Fruit fly (Drosophila melanogaster) whole organism, pupa: ENCODE data around the gene Spase25.
A peak's percentile ranks its signal among the peaks of the same experiment; 100 is the strongest.

Experiments
- CG10348 ChIP-seq: fragments of 200-800 bp; sonication (Bioruptor generic); IDR thresholded peaks from 2 replicates; pipeline ENCODE4 v1.3.6; 2022; ENCODE audit warnings: missing biosample characterization, missing genetic modification characterization
- CG12605 ChIP-seq: fragments of 200-800 bp; sonication (Bioruptor generic); IDR thresholded peaks from 2 replicates; pipeline ENCODE4 v1.3.6; 2022; ENCODE audit warnings: missing biosample characterization, missing genetic modification characterization
- CG13204 ChIP-seq: fragments of 200-800 bp; sonication (Bioruptor generic); optimal IDR thresholded peaks from 2 replicates; lab custom pipeline; 2018; ENCODE audit warnings: missing biosample characterization, mild to moderate bottlenecking, missing genetic modification characterization, moderate library complexity
- CG14655 ChIP-seq: fragments of 200-800 bp; sonication (Bioruptor generic); optimal IDR thresholded peaks from 3 replicates; lab custom pipeline; 2017; ENCODE audit warnings: mild to moderate bottlenecking, missing biosample characterization, missing genetic modification reagents, missing genetic modification characterization
- CG15710 ChIP-seq: fragments of 200-800 bp; sonication (Bioruptor generic); optimal IDR thresholded peaks from 2 replicates; lab custom pipeline; 2018; ENCODE audit warnings: missing biosample characterization, mild to moderate bottlenecking, missing genetic modification characterization, moderate library complexity
- CG17806 ChIP-seq: fragments of 200-800 bp; sonication (Bioruptor generic); optimal IDR thresholded peaks from 2 replicates; lab custom pipeline; 2018; ENCODE audit warnings: missing biosample characterization, mild to moderate bottlenecking, missing genetic modification characterization, moderate library complexity
- CG32121 ChIP-seq: fragments of 200-800 bp; sonication (Bioruptor generic); IDR thresholded peaks from 2 replicates; pipeline ENCODE4 v1.3.6; 2022; ENCODE audit warnings: missing biosample characterization, missing genetic modification characterization
- CG34367 ChIP-seq: fragments of 200-800 bp; sonication (Bioruptor generic); optimal IDR thresholded peaks from 2 replicates; lab custom pipeline; 2018; ENCODE audit warnings: missing biosample characterization, mild to moderate bottlenecking, missing genetic modification characterization
- CG4496 ChIP-seq: fragments of 200-800 bp; sonication (Bioruptor generic); IDR thresholded peaks from 3 replicates; pipeline ENCODE4 v1.3.6; 2022; ENCODE audit warnings: missing biosample characterization, missing genetic modification characterization
- CG8159 ChIP-seq: fragments of 200-800 bp; sonication (Bioruptor generic); optimal IDR thresholded peaks from 3 replicates; lab custom pipeline; 2018; ENCODE audit warnings: missing biosample characterization, mild to moderate bottlenecking, missing genetic modification characterization, moderate library complexity
- CG8301 ChIP-seq: fragments of 200-800 bp; sonication (Bioruptor generic); optimal IDR thresholded peaks from 2 replicates; lab custom pipeline; 2018; ENCODE audit warnings: missing biosample characterization, mild to moderate bottlenecking, missing genetic modification characterization
- CG9948 ChIP-seq: fragments of 200-800 bp; sonication (Bioruptor generic); optimal IDR thresholded peaks from 2 replicates; lab custom pipeline; 2018; ENCODE audit warnings: missing biosample characterization, mild to moderate bottlenecking, missing genetic modification characterization, moderate library complexity
- D1 ChIP-seq: fragments of 200-800 bp; sonication (Bioruptor generic); optimal IDR thresholded peaks from 2 replicates; lab custom pipeline; 2018; ENCODE audit warnings: missing biosample characterization, mild to moderate bottlenecking, missing genetic modification characterization, moderate library complexity
- EcR ChIP-seq: fragments of 200-800 bp; sonication (Bioruptor generic); optimal IDR thresholded peaks from 3 replicates; lab custom pipeline; 2019; ENCODE audit warnings: missing biosample characterization, missing genetic modification characterization, mild to moderate bottlenecking, moderate library complexity, missing genetic modification reagents
- Ets98B ChIP-seq: fragments of 200-800 bp; sonication (Bioruptor generic); IDR thresholded peaks from 2 replicates; pipeline ENCODE4 v1.3.6; 2022; ENCODE audit warnings: missing biosample characterization, missing genetic modification characterization
- Pif1A ChIP-seq: fragments of 200-800 bp; sonication (Bioruptor generic); optimal IDR thresholded peaks from 3 replicates; lab custom pipeline; 2016; ENCODE audit warnings: missing biosample characterization, missing genetic modification characterization
- Pif1B ChIP-seq: fragments of 200-800 bp; sonication (Bioruptor generic); optimal IDR thresholded peaks from 3 replicates; lab custom pipeline; 2016; ENCODE audit warnings: missing biosample characterization, missing genetic modification characterization
- Snoo ChIP-seq: fragments of 200-800 bp; sonication (Bioruptor generic); optimal IDR thresholded peaks from 3 replicates; lab custom pipeline; 2017; ENCODE audit warnings: missing biosample characterization, mild to moderate bottlenecking, missing genetic modification characterization, inconsistent platforms
- fd96Ca ChIP-seq: fragments of 200-800 bp; sonication (Bioruptor generic); IDR thresholded peaks from 3 replicates; pipeline ENCODE4 v1.3.6; 2022; ENCODE audit warnings: missing biosample characterization, missing genetic modification characterization
- gl ChIP-seq: fragments of 200-800 bp; sonication (Bioruptor generic); optimal IDR thresholded peaks from 2 replicates; lab custom pipeline; 2018; ENCODE audit warnings: missing biosample characterization, mild to moderate bottlenecking, missing genetic modification characterization
- rn ChIP-seq: fragments of 200-800 bp; sonication (Bioruptor generic); IDR thresholded peaks from 2 replicates; pipeline ENCODE4 v1.3.6; 2022; ENCODE audit warnings: missing biosample characterization, missing genetic modification characterization

Spase25 gene

dm6 chrX:11515550-11515949 lies 30.5 kb downstream of the Spase25 start:
- TF ChIP-seq Snoo (tag; lab: Kevin White, UChicago) = no peak
- TF ChIP-seq CG15710 (tag; lab: Kevin White, UChicago) = no peak
- no peak for TF ChIP-seq Pif1B (GFP tag; lab: Kevin White, UChicago)
- no peak for TF ChIP-seq CG34367
- TF ChIP-seq D1 (tag; lab: Kevin White, UChicago) = no peak
- no peak for TF ChIP-seq rn (GFP tag; lab: Robert Waterston, UW)
- no peak for TF ChIP-seq Ets98B
- no peak for TF ChIP-seq CG12605 (GFP tag; lab: Robert Waterston, UW)
- no peak for TF ChIP-seq Pif1A (GFP tag; lab: Kevin White, UChicago)
- TF ChIP-seq CG4496 = no peak
- TF ChIP-seq CG8301 = no peak
- no peak for TF ChIP-seq CG13204 (GFP tag; lab: Kevin White, UChicago)

- TF ChIP-seq Snoo (tag; lab: Kevin White, UChicago) = no peak
- no peak for TF ChIP-seq EcR (GFP tag; lab: Kevin White, UChicago)
- no peak for TF ChIP-seq CG32121 (GFP tag; lab: Robert Waterston, UW)
- TF ChIP-seq Pif1B (GFP tag; lab: Kevin White, UChicago) = no peak
- no peak for TF ChIP-seq CG9948 (tag; lab: Kevin White, UChicago)
- TF ChIP-seq D1 (tag; lab: Kevin White, UChicago) = no peak
- TF ChIP-seq CG13204 (GFP tag; lab: Kevin White, UChicago) = no peak
- TF ChIP-seq CG10348 = no peak
- no peak for TF ChIP-seq CG12605 (GFP tag; lab: Robert Waterston, UW)
- no peak for TF ChIP-seq CG4496
- no peak for TF ChIP-seq CG34367
- TF ChIP-seq rn (GFP tag; lab: Robert Waterston, UW) = no peak
- no peak for TF ChIP-seq CG14655 (GFP tag; lab: Kevin White, UChicago)
- TF ChIP-seq CG8301 = no peak
- no peak for TF ChIP-seq Ets98B
- no peak for TF ChIP-seq gl (tag; lab: Kevin White, UChicago)
- no peak for TF ChIP-seq Pif1A (GFP tag; lab: Kevin White, UChicago)
- no peak for TF ChIP-seq CG8159
- no peak for TF ChIP-seq fd96Ca
These were observed 32.2 kb downstream of the Spase25 start for dm6 chrX:11517295-11517694.

dm6 chrX:11518435-11518834 lies 33.4 kb downstream of the Spase25 start:
- TF ChIP-seq CG32121 (GFP tag; lab: Robert Waterston, UW) (peak; percentile 94), CG4496 (peak; percentile 97), CG8301 (peak; percentile 86), Pif1A (GFP tag; lab: Kevin White, UChicago) (peak; percentile 74), EcR (GFP tag; lab: Kevin White, UChicago) (no peak), CG10348 (peak; percentile 63), CG12605 (GFP tag; lab: Robert Waterston, UW) (peak; percentile 91), CG17806 (tag; lab: Kevin White, UChicago) (peak; percentile 43), CG13204 (GFP tag; lab: Kevin White, UChicago) (no peak), CG15710 (tag; lab: Kevin White, UChicago) (peak; percentile 35), CG8159 (peak; percentile 17), gl (tag; lab: Kevin White, UChicago) (no peak), CG14655 (GFP tag; lab: Kevin White, UChicago) (peak; percentile 86), rn (GFP tag; lab: Robert Waterston, UW) (peak; percentile 75), Ets98B (peak; percentile 96), D1 (tag; lab: Kevin White, UChicago) (no peak), Snoo (tag; lab: Kevin White, UChicago) (no peak), CG34367 (peak; percentile 24), fd96Ca (peak; percentile 95), Pif1B (GFP tag; lab: Kevin White, UChicago) (peak; percentile 62), CG9948 (tag; lab: Kevin White, UChicago) (peak; percentile 50)

DNA sequence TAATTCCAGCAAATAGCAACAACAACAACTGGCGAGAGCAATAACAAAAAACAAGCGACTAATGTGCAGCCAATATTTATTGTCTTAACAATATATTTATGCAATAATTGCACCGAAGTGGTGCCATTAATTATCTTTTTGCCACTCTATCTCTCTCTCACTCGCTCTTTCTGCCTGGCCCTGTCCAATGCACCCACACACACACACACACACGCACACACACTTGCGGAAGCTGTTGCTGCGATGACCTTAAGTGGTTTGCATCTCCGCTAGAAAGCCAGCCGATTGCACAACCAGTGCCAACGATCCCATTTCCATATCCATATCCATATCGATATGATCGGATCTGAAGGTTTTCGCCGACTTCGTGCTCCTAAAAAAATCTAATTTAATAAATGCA lies 35.2 kb downstream of the Spase25 start:
- TF ChIP-seq D1 (tag; lab: Kevin White, UChicago) (peak; percentile 36), CG12605 (GFP tag; lab: Robert Waterston, UW) (no peak), EcR (GFP tag; lab: Kevin White, UChicago) (peak; percentile 46), CG17806 (tag; lab: Kevin White, UChicago) (no peak)

DNA sequence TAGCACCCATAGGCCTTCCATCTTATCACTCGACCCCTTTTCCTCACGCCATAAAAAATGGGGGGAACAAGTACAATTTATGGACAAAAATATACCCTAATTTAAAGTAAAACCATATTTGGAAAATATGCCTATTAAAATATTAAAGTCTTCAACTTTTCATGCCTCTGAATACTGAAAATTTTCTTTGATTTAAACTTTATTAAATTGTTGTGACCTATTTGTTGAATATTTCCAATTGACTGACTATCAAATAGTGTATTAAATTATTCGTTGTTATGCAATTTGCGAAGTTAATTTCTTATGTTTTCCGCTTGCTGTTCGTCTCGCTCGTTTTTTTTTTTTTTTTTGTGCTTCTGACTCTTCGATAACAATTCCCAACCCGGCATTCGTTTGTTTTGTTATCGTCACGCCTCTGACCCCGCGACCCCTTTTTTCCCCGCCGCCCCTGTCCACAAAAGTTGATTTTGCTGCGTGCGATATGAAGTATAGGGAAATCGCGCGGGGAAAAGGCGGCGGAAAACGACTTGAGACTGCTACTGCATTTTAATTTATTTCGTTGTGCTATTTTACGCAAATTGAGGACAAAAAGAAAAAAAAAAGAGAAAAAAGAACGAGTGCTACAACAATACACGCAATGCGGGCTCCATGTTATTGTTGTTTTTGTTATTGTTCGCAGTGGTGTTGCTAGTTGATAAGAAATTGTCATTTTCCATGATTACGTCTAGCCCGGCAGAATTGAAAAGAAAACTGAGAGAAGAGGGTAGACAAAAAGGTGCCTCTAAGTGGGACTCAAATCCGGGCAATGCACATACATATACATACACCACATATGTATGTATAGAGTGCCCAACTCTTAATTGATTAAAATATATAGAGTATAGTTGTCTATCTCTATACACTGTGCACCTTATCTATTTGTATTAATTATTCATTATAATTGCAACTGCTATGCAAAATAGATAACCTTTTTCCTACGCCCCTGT lies 36.8 kb downstream of the Spase25 start:
- TF ChIP-seq CG14655 (GFP tag; lab: Kevin White, UChicago) (peak; percentile 36), CG34367 (no peak), CG8159 (peak; percentile 61), rn (GFP tag; lab: Robert Waterston, UW) (no peak), CG10348 (no peak), EcR (GFP tag; lab: Kevin White, UChicago) (peak; percentile 43), Pif1A (GFP tag; lab: Kevin White, UChicago) (no peak), Ets98B (no peak), Snoo (tag; lab: Kevin White, UChicago) (peak; percentile 0), Pif1B (GFP tag; lab: Kevin White, UChicago) (no peak), CG4496 (peak; percentile 13; the same call in 2 of the 3 replicates), CG13204 (GFP tag; lab: Kevin White, UChicago) (no peak), gl (tag; lab: Kevin White, UChicago) (peak; percentile 39), CG15710 (tag; lab: Kevin White, UChicago) (peak; percentile 53), D1 (tag; lab: Kevin White, UChicago) (no peak), CG8301 (peak; percentile 40), fd96Ca (peak; percentile 45; the same call in 1 of the 3 replicates), CG17806 (tag; lab: Kevin White, UChicago) (peak; percentile 38), CG12605 (GFP tag; lab: Robert Waterston, UW) (no peak), CG9948 (tag; lab: Kevin White, UChicago) (peak; percentile 46), CG32121 (GFP tag; lab: Robert Waterston, UW) (peak; percentile 46; the same call in 1 of the 2 replicates)
